Worm (Caenorhabditis elegans) whole organism, young adult: ENCODE results near the gene Y54G2A.77.

Experiments used
- B0019.2 ChIP-seq: fragments of 200-800 bp; sonication (Bioruptor generic); conservative IDR thresholded peaks from 2 replicates; pipeline ENCODE4 v1.3.6; 2022; ENCODE audit warnings: missing genetic modification reagents, missing genetic modification characterization, missing compliant biosample characterization
- F22D6.2 ChIP-seq: sonication (generic microtip); optimal IDR thresholded peaks from 2 replicates; lab custom pipeline; 2016; ENCODE audit warnings: mild to moderate bottlenecking, missing genetic modification characterization, missing compliant biosample characterization
- F49E8.2 ChIP-seq: sonication (generic microtip); optimal IDR thresholded peaks from 3 replicates; lab custom pipeline; 2017; ENCODE audit warnings: missing genetic modification characterization, mild to moderate bottlenecking, missing compliant biosample characterization, antibody characterized with exemption, moderate library complexity; ENCODE audit not compliant: insufficient read depth
- K12H6.12 ChIP-seq: fragments of 200-800 bp; sonication (Bioruptor generic); optimal IDR thresholded peaks from 2 replicates; lab custom pipeline; 2018; ENCODE audit warnings: mild to moderate bottlenecking, missing genetic modification characterization, missing compliant biosample characterization
- T26A5.8 ChIP-seq: sonication (generic microtip); optimal IDR thresholded peaks from 2 replicates; lab custom pipeline; 2016; ENCODE audit warnings: missing genetic modification characterization, missing compliant biosample characterization
- Y53F4B.3 ChIP-seq: fragments of 200-800 bp; sonication (Bioruptor generic); IDR thresholded peaks from 2 replicates; pipeline ENCODE4 v1.3.6; 2022; ENCODE audit warnings: missing genetic modification reagents, missing genetic modification characterization, missing compliant biosample characterization
- Y56A3A.18 ChIP-seq: fragments of 200-800 bp; sonication (Bioruptor generic); IDR thresholded peaks from 2 replicates; pipeline ENCODE4 v1.3.6; 2022; ENCODE audit warnings: missing genetic modification reagents, missing genetic modification characterization, missing compliant biosample characterization
- Y67H2A.10 ChIP-seq: fragments of 200-800 bp; sonication (Bioruptor generic); conservative IDR thresholded peaks from 2 replicates; pipeline ENCODE4 v1.3.6; 2022; ENCODE audit warnings: missing genetic modification reagents, missing genetic modification characterization, missing compliant biosample characterization
- ZK185.1 ChIP-seq: sonication (generic microtip); optimal IDR thresholded peaks from 2 replicates; lab custom pipeline; 2016; ENCODE audit warnings: mild to moderate bottlenecking, missing genetic modification characterization, missing compliant biosample characterization; ENCODE audit not compliant: poor library complexity, severe bottlenecking
- ama-1 ChIP-seq, 3 experiments: fragments of 150-350 bp in 1 of 3; sonication (generic microtip) in 2 of 3; optimal IDR thresholded peaks; 2 replicates each; lab custom pipeline; 2014 to 2018; ENCODE audit warnings: missing biosample characterization in 2 of 3, missing genetic modification characterization in 2 of 3, missing genetic modification reagents in 2 of 3
- athp-1 ChIP-seq: sonication (generic microtip); optimal IDR thresholded peaks from 2 replicates; lab custom pipeline; 2017; ENCODE audit warnings: mild to moderate bottlenecking, missing genetic modification characterization, missing compliant biosample characterization
- bed-1 ChIP-seq: fragments of 200-800 bp; sonication (Bioruptor generic); IDR thresholded peaks from 2 replicates; pipeline ENCODE4 v1.3.6; 2022; ENCODE audit warnings: missing genetic modification reagents, missing genetic modification characterization, missing compliant biosample characterization
- bed-2 ChIP-seq: fragments of 200-800 bp; sonication (Bioruptor generic); IDR thresholded peaks from 2 replicates; pipeline ENCODE4 v1.3.6; 2022; ENCODE audit warnings: missing genetic modification reagents, missing genetic modification characterization, missing compliant biosample characterization
- cebp-1 ChIP-seq, 2 experiments: fragments of 200-800 bp in 1 of 2; sonication (Bioruptor generic) in 1 of 2; sonication (generic microtip) in 1 of 2; IDR thresholded peaks in 1 of 2; optimal IDR thresholded peaks in 1 of 2; 2 replicates each; pipeline versions ENCODE4 v1.3.6 to Lab custom; 2017 to 2022; ENCODE audit warnings: missing compliant biosample characterization in 2 of 2, missing genetic modification characterization in 2 of 2, mild to moderate bottlenecking in 1 of 2, missing genetic modification reagents in 1 of 2, moderate library complexity in 1 of 2
- cebp-2 ChIP-seq: fragments of 200-800 bp; sonication (Bioruptor generic); IDR thresholded peaks from 2 replicates; pipeline ENCODE4 v1.3.6; 2022; ENCODE audit warnings: missing genetic modification characterization, missing compliant biosample characterization
- ceh-27 ChIP-seq: fragments of 200-800 bp; sonication (Bioruptor generic); optimal IDR thresholded peaks from 2 replicates; lab custom pipeline; 2018; ENCODE audit warnings: mild to moderate bottlenecking, missing genetic modification characterization, moderate library complexity, missing compliant biosample characterization
- ceh-58 ChIP-seq: fragments of 200-800 bp; sonication (Bioruptor generic); IDR thresholded peaks from 2 replicates; pipeline ENCODE4 v1.3.6; 2022; ENCODE audit warnings: missing genetic modification characterization, missing compliant biosample characterization
- ceh-91 ChIP-seq: fragments of 200-800 bp; sonication (Bioruptor generic); IDR thresholded peaks from 2 replicates; pipeline ENCODE4 v1.3.6; 2022; ENCODE audit warnings: missing genetic modification reagents, missing genetic modification characterization, missing compliant biosample characterization
- chd-7 ChIP-seq: sonication (generic microtip); optimal IDR thresholded peaks from 2 replicates; lab custom pipeline; 2016; ENCODE audit warnings: mild to moderate bottlenecking, missing genetic modification characterization, moderate library complexity, missing compliant biosample characterization
- efl-1 ChIP-seq: fragments of 150-350 bp; optimal IDR thresholded peaks from 2 replicates; lab custom pipeline; 2014; ENCODE audit warnings: missing biosample characterization, missing genetic modification reagents, missing genetic modification characterization
- egrh-3 ChIP-seq: fragments of 200-800 bp; sonication (Bioruptor generic); IDR thresholded peaks from 2 replicates; pipeline ENCODE4 v1.3.6; 2022; ENCODE audit warnings: missing genetic modification reagents, missing genetic modification characterization, missing compliant biosample characterization
- ets-4 ChIP-seq: fragments of 200-800 bp; sonication (Bioruptor generic); optimal IDR thresholded peaks from 2 replicates; lab custom pipeline; 2018; ENCODE audit warnings: mild to moderate bottlenecking, missing genetic modification characterization, missing compliant biosample characterization
- him-1 ChIP-seq: sonication (generic microtip); optimal IDR thresholded peaks from 2 replicates; lab custom pipeline; 2016; ENCODE audit warnings: missing genotype, missing genetic modification reagents, missing genetic modification characterization, missing compliant biosample characterization
- hlh-26 ChIP-seq: fragments of 200-800 bp; sonication (Bioruptor generic); conservative IDR thresholded peaks from 2 replicates; pipeline ENCODE4 v1.3.6; 2022; ENCODE audit warnings: missing genetic modification reagents, missing genetic modification characterization, missing compliant biosample characterization
- hmg-1.2 ChIP-seq: fragments of 200-800 bp; sonication (Bioruptor generic); IDR thresholded peaks from 2 replicates; pipeline ENCODE4 v1.3.6; 2022; ENCODE audit warnings: missing genetic modification reagents, missing genetic modification characterization, missing compliant biosample characterization
- hmg-20 ChIP-seq: fragments of 200-800 bp; sonication (Bioruptor generic); IDR thresholded peaks from 2 replicates; pipeline ENCODE4 v1.3.6; 2022; ENCODE audit warnings: missing genetic modification reagents, missing genetic modification characterization, missing compliant biosample characterization
- hrde-1 ChIP-seq: sonication (generic microtip); optimal IDR thresholded peaks from 2 replicates; lab custom pipeline; 2016; ENCODE audit warnings: missing genetic modification characterization, mild to moderate bottlenecking, missing compliant biosample characterization, moderate library complexity, missing genotype, missing genetic modification reagents, borderline replicate concordance
- let-607 ChIP-seq, 2 experiments: fragments of 200-800 bp in 1 of 2; sonication (Bioruptor generic) in 1 of 2; sonication (generic microtip) in 1 of 2; optimal IDR thresholded peaks; 2 replicates each; lab custom pipeline; 2016 to 2018; ENCODE audit warnings: mild to moderate bottlenecking in 2 of 2, missing compliant biosample characterization in 2 of 2, missing genetic modification characterization in 2 of 2, moderate library complexity in 2 of 2, missing genotype in 1 of 2
- lin-26 ChIP-seq: fragments of 200-800 bp; sonication (Bioruptor generic); IDR thresholded peaks from 2 replicates; pipeline ENCODE4 v1.3.6; 2022; ENCODE audit warnings: missing genetic modification reagents, missing genetic modification characterization, missing compliant biosample characterization
- madf-10 ChIP-seq: sonication (generic microtip); optimal IDR thresholded peaks from 2 replicates; lab custom pipeline; 2016; ENCODE audit warnings: mild to moderate bottlenecking, missing genetic modification characterization, missing compliant biosample characterization
- madf-3 ChIP-seq: fragments of 200-800 bp; sonication (Bioruptor generic); IDR thresholded peaks from 2 replicates; pipeline ENCODE4 v1.3.6; 2022; ENCODE audit warnings: missing genetic modification reagents, missing genetic modification characterization, missing compliant biosample characterization
- mcd-1 ChIP-seq: fragments of 200-800 bp; sonication (Bioruptor generic); IDR thresholded peaks from 2 replicates; pipeline ENCODE4 v1.3.6; 2022; ENCODE audit warnings: missing genetic modification reagents, missing genetic modification characterization, missing compliant biosample characterization
- mel-28 ChIP-seq: sonication (generic microtip); optimal IDR thresholded peaks from 2 replicates; lab custom pipeline; 2016; ENCODE audit warnings: borderline replicate concordance, mild to moderate bottlenecking, missing genetic modification characterization, missing compliant biosample characterization
- mes-4 ChIP-seq: sonication (generic microtip); optimal IDR thresholded peaks from 2 replicates; lab custom pipeline; 2016; ENCODE audit warnings: missing genotype, missing genetic modification characterization, missing compliant biosample characterization
- nfyb-1 ChIP-seq: fragments of 200-800 bp; sonication (Bioruptor generic); IDR thresholded peaks from 2 replicates; pipeline ENCODE4 v1.3.6; 2022; ENCODE audit warnings: missing genetic modification reagents, missing genetic modification characterization, missing compliant biosample characterization
- pbrm-1 ChIP-seq: fragments of 200-800 bp; sonication (Bioruptor generic); IDR thresholded peaks from 2 replicates; pipeline ENCODE4 v1.3.6; 2022; ENCODE audit warnings: missing genetic modification reagents, missing genetic modification characterization, missing compliant biosample characterization
- snpc-1.3 ChIP-seq: sonication (generic microtip); optimal IDR thresholded peaks from 2 replicates; lab custom pipeline; 2017; ENCODE audit warnings: missing genetic modification characterization, mild to moderate bottlenecking, missing compliant biosample characterization, antibody characterized with exemption, moderate library complexity, missing genotype, missing genetic modification reagents; ENCODE audit not compliant: insufficient read depth
- tbx-9 ChIP-seq: sonication (generic microtip); optimal IDR thresholded peaks from 2 replicates; lab custom pipeline; 2016; ENCODE audit warnings: borderline replicate concordance, missing genetic modification characterization, inconsistent platforms, missing compliant biosample characterization
- tlf-1 ChIP-seq: fragments of 200-800 bp; sonication (Bioruptor generic); optimal IDR thresholded peaks from 2 replicates; lab custom pipeline; 2018; ENCODE audit warnings: mild to moderate bottlenecking, missing genetic modification characterization, missing compliant biosample characterization
- xnd-1 ChIP-seq: sonication (generic microtip); optimal IDR thresholded peaks from 2 replicates; lab custom pipeline; 2016; ENCODE audit warnings: missing genotype, missing genetic modification reagents, missing genetic modification characterization, missing compliant biosample characterization
- zfh-2 ChIP-seq: fragments of 200-800 bp; sonication (Bioruptor generic); conservative IDR thresholded peaks from 2 replicates; pipeline ENCODE4 v1.3.6; 2022; ENCODE audit warnings: missing genetic modification reagents, missing genetic modification characterization, missing compliant biosample characterization
- zim-3 ChIP-seq: sonication (generic microtip); optimal IDR thresholded peaks from 2 replicates; lab custom pipeline; 2017; ENCODE audit warnings: mild to moderate bottlenecking, missing genetic modification characterization, moderate library complexity, missing compliant biosample characterization
- ztf-18 ChIP-seq: sonication (generic microtip); optimal IDR thresholded peaks from 2 replicates; lab custom pipeline; 2016; ENCODE audit warnings: missing genotype, mild to moderate bottlenecking, missing genetic modification characterization, missing compliant biosample characterization
- ztf-22 ChIP-seq: fragments of 200-800 bp; sonication (Bioruptor generic); optimal IDR thresholded peaks from 2 replicates; lab custom pipeline; 2018; ENCODE audit warnings: mild to moderate bottlenecking, missing genetic modification characterization, moderate library complexity, missing compliant biosample characterization
- ztf-26 ChIP-seq: sonication (generic microtip); optimal IDR thresholded peaks from 2 replicates; lab custom pipeline; 2017; ENCODE audit warnings: missing genetic modification characterization, missing compliant biosample characterization

The Y54G2A.77 gene

ce11 chrIV:2805525-2805924 is 43.0 kb downstream of the Y54G2A.77 start, which contains the start of gene Y54G2A.45 (continued):
- peak; percentile 83 for TF ChIP-seq ZK185.1
- peak; percentile 87 for TF ChIP-seq hrde-1 (tag; lab: Kevin White, UChicago)
- peak; percentile 67 for TF ChIP-seq chd-7 (tag; lab: Kevin White, UChicago)
- TF ChIP-seq, all 124 proteins: peak for 81

DNA sequence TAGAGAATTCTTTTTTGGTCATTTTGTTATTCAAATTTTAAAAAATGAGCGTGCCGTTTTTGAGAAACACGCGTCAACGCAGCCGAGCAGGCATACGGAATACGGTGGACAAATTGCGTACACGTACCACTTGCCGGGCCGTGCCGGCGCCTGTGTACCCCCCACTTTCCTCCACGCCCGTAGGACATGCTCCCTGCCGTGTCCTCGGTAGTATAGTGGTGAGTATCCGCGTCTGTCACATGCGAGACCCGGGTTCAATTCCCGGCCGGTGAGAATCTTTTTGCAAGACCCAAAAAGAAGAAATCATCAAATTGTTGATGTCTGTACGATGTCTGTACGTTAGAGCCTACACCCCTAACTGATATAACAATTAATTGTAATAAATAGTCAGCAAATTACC is 45.7 kb downstream of the Y54G2A.77 start:
- TF ChIP-seq madf-10 (tag; lab: Kevin White, UChicago) (no peak), mes-4 (tag; lab: Kevin White, UChicago) (peak; percentile 26), zfh-2 (peak; percentile 54), bed-1 (GFP tag; lab: Robert Waterston, UW) (no peak), tbx-9 (no peak), hmg-20 (no peak), let-607 (tag; optimal IDR thresholded peaks at IDR 0.05; lab: Kevin White, UChicago) (peak in 1 of 2 experiments; percentile 10), madf-3 (GFP tag; lab: Robert Waterston, UW) (no peak), bed-2 (GFP tag; lab: Robert Waterston, UW) (no peak), tlf-1 (GFP tag; lab: Kevin White, UChicago) (no peak), B0019.2 (GFP tag; lab: Robert Waterston, UW) (0 out of 2 replicates have a peak, but pooled peaks have one; percentile 8), him-1 (tag; lab: Kevin White, UChicago) (no peak), efl-1 (GFP tag; lab: Kevin White, UChicago) (no peak), ceh-58 (no peak), hlh-26 (GFP tag; lab: Robert Waterston, UW) (no peak), cebp-1 (GFP tag; IDR thresholded peaks at IDR 0.05; lab: Robert Waterston, UW) (no peak), cebp-1 (tag; optimal IDR thresholded peaks at IDR 0.05; lab: Kevin White, UChicago) (no peak), ZK185.1 (no peak), ceh-27 (GFP tag; lab: Kevin White, UChicago) (no peak), ztf-26 (tag; lab: Kevin White, UChicago) (no peak), ztf-18 (tag; lab: Kevin White, UChicago) (peak; percentile 17), Y56A3A.18 (GFP tag; lab: Robert Waterston, UW) (0 out of 2 replicates have a peak, but pooled peaks have one; percentile 29), xnd-1 (tag; lab: Kevin White, UChicago) (no peak), K12H6.12 (peak; percentile 1), ama-1 (optimal IDR thresholded peaks at IDR 0.05; lab: Kevin White, UChicago) (no peak), ama-1 (GFP tag; optimal IDR thresholded peaks at IDR 0.05; lab: Kevin White, UChicago) (no peak), T26A5.8 (tag; lab: Kevin White, UChicago) (no peak), nfyb-1 (GFP tag; lab: Robert Waterston, UW) (no peak), F22D6.2 (tag; lab: Kevin White, UChicago) (no peak), pbrm-1 (GFP tag; lab: Robert Waterston, UW) (0 out of 2 replicates have a peak, but pooled peaks have one; percentile 27), mel-28 (tag; lab: Kevin White, UChicago) (no peak), mcd-1 (peak; percentile 52; the same call in 1 of the 2 replicates), athp-1 (no peak), ets-4 (GFP tag; lab: Kevin White, UChicago) (no peak), snpc-1.3 (tag; lab: Kevin White, UChicago) (no peak), F49E8.2 (tag; lab: Kevin White, UChicago) (no peak), Y53F4B.3 (GFP tag; lab: Robert Waterston, UW) (no peak), Y67H2A.10 (GFP tag; lab: Robert Waterston, UW) (no peak), hmg-1.2 (GFP tag; lab: Robert Waterston, UW) (peak; percentile 59), ztf-22 (GFP tag; lab: Kevin White, UChicago) (no peak), zim-3 (tag; lab: Kevin White, UChicago) (no peak), lin-26 (GFP tag; lab: Robert Waterston, UW) (peak; percentile 75; the same call in 1 of the 2 replicates), egrh-3 (GFP tag; lab: Robert Waterston, UW) (0 out of 2 replicates have a peak, but pooled peaks have one; percentile 15), ceh-91 (GFP tag; lab: Robert Waterston, UW) (no peak), cebp-2 (peak; percentile 33; the same call in 1 of the 2 replicates)
